Worm (Caenorhabditis elegans) whole organism, L4 larva: Measurements from ENCODE around the gene T28C12.15.

Experiments used
- F10B5.3 ChIP-seq: sonication (generic microtip); optimal IDR thresholded peaks from 2 replicates; lab custom pipeline; 2016; ENCODE audit warnings: mild to moderate bottlenecking, missing genetic modification characterization, missing compliant biosample characterization
- F37D6.2 ChIP-seq: sonication (generic microtip); optimal IDR thresholded peaks from 2 replicates; lab custom pipeline; 2016; ENCODE audit warnings: mild to moderate bottlenecking, missing genetic modification characterization, missing compliant biosample characterization
- F44E2.7 ChIP-seq: fragments of 200-800 bp; sonication (Bioruptor generic); IDR thresholded peaks from 2 replicates; pipeline ENCODE4 v2.1.2; 2022; ENCODE audit warnings: missing genetic modification characterization, missing compliant biosample characterization
- F49E8.2 ChIP-seq: sonication (generic microtip); optimal IDR thresholded peaks from 2 replicates; lab custom pipeline; 2016; ENCODE audit warnings: missing compliant biosample characterization, mild to moderate bottlenecking, missing genetic modification characterization, borderline replicate concordance
- Y105C5A.15 ChIP-seq: fragments of 200-800 bp; sonication (Bioruptor generic); IDR thresholded peaks from 2 replicates; pipeline ENCODE4 v1.3.6; 2022; ENCODE audit warnings: missing genetic modification characterization, missing compliant biosample characterization
- Y48G9A.11 ChIP-seq: fragments of 200-800 bp; sonication (Bioruptor generic); IDR thresholded peaks from 2 replicates; pipeline ENCODE4 v1.3.6; 2022; ENCODE audit warnings: missing genetic modification reagents, missing genetic modification characterization, missing compliant biosample characterization
- ama-1 ChIP-seq: fragments of 150-350 bp; optimal IDR thresholded peaks from 2 replicates; lab custom pipeline; 2014; ENCODE audit warnings: inconsistent platforms, mixed read lengths
- ceh-44 ChIP-seq: fragments of 200-800 bp; sonication (Bioruptor generic); IDR thresholded peaks from 2 replicates; pipeline ENCODE4 v1.3.6; 2022; ENCODE audit warnings: missing genetic modification reagents, missing genetic modification characterization, missing compliant biosample characterization
- ceh-82 ChIP-seq: sonication (generic microtip); optimal IDR thresholded peaks from 2 replicates; lab custom pipeline; 2017; ENCODE audit warnings: missing biosample characterization, missing genetic modification characterization
- daf-12 ChIP-seq: fragments of 150-350 bp; optimal IDR thresholded peaks from 2 replicates; lab custom pipeline; 2014; ENCODE audit warnings: missing biosample characterization, missing genetic modification reagents, missing genetic modification characterization
- daf-16 ChIP-seq, 3 experiments: sonication (generic microtip); optimal IDR thresholded peaks; 2 replicates each; lab custom pipeline; 2016 to 2017; ENCODE audit warnings: missing genetic modification characterization in 3 of 3, missing genetic modification reagents in 3 of 3, mild to moderate bottlenecking in 2 of 3, missing compliant biosample characterization in 2 of 3, missing biosample characterization in 1 of 3, moderate library complexity in 1 of 3
- dmd-6 ChIP-seq: fragments of 200-800 bp; sonication (Bioruptor generic); IDR thresholded peaks from 2 replicates; pipeline ENCODE4 v1.3.6; 2022; ENCODE audit warnings: missing genetic modification reagents, missing genetic modification characterization, missing compliant biosample characterization
- dmd-8 ChIP-seq: fragments of 200-800 bp; sonication (Bioruptor generic); IDR thresholded peaks from 2 replicates; pipeline ENCODE4 v1.3.6; 2022; ENCODE audit warnings: missing genetic modification characterization, missing compliant biosample characterization
- dmd-9 ChIP-seq: fragments of 200-800 bp; sonication (Bioruptor generic); IDR thresholded peaks from 2 replicates; pipeline ENCODE4 v1.3.6; 2022; ENCODE audit warnings: missing genetic modification reagents, missing genetic modification characterization, missing compliant biosample characterization
- dpl-1 ChIP-seq: fragments of 150-350 bp; optimal IDR thresholded peaks from 2 replicates; lab custom pipeline; 2014; ENCODE audit warnings: missing biosample characterization, missing genetic modification reagents, missing genetic modification characterization
- duxl-1 ChIP-seq: sonication (generic microtip); optimal IDR thresholded peaks from 2 replicates; lab custom pipeline; 2016; ENCODE audit warnings: mild to moderate bottlenecking, missing genetic modification characterization, moderate library complexity, missing compliant biosample characterization; ENCODE audit not compliant: poor library complexity
- dve-1 ChIP-seq: sonication (generic microtip); optimal IDR thresholded peaks from 2 replicates; lab custom pipeline; 2017; ENCODE audit warnings: antibody characterized with exemption, mild to moderate bottlenecking, missing genetic modification characterization, missing compliant biosample characterization; ENCODE audit not compliant: insufficient read depth
- egl-27 ChIP-seq: sonication (generic microtip); optimal IDR thresholded peaks from 3 replicates; lab custom pipeline; 2017; ENCODE audit warnings: missing biosample characterization, missing genetic modification reagents, missing genetic modification characterization
- hif-1 ChIP-seq, 2 experiments: sonication (generic microtip); optimal IDR thresholded peaks; 2 replicates each; lab custom pipeline; 2016 to 2017; ENCODE audit warnings: missing compliant biosample characterization in 2 of 2, missing genetic modification characterization in 2 of 2, missing genetic modification reagents in 2 of 2, missing genotype in 2 of 2, mild to moderate bottlenecking in 1 of 2
- hlh-30 ChIP-seq: sonication (generic microtip); optimal IDR thresholded peaks from 2 replicates; lab custom pipeline; 2017; ENCODE audit warnings: antibody characterized with exemption, mild to moderate bottlenecking, missing genetic modification characterization, missing compliant biosample characterization; ENCODE audit not compliant: insufficient read depth
- lim-7 ChIP-seq: fragments of 200-800 bp; sonication (Bioruptor generic); IDR thresholded peaks from 2 replicates; pipeline ENCODE4 v1.3.6; 2022; ENCODE audit warnings: missing genetic modification characterization, missing compliant biosample characterization
- lin-29 ChIP-seq: fragments of 200-800 bp; sonication (Bioruptor generic); IDR thresholded peaks from 2 replicates; pipeline ENCODE4 v1.3.6; 2022; ENCODE audit warnings: missing genetic modification reagents, missing genetic modification characterization, missing compliant biosample characterization
- lsy-2 ChIP-seq, 2 experiments: fragments of 150-350 bp in 1 of 2; sonication (generic microtip) in 1 of 2; optimal IDR thresholded peaks; 2 replicates each; lab custom pipeline; 2014 to 2017; ENCODE audit warnings: missing biosample characterization in 2 of 2, missing genetic modification characterization in 2 of 2
- mxl-2 ChIP-seq: fragments of 200-800 bp; sonication (Bioruptor generic); conservative IDR thresholded peaks from 2 replicates; pipeline ENCODE4 v1.3.6; 2022; ENCODE audit warnings: missing genetic modification reagents, missing genetic modification characterization, missing compliant biosample characterization
- nhr-111 ChIP-seq: fragments of 200-800 bp; sonication (Bioruptor generic); optimal IDR thresholded peaks from 2 replicates; lab custom pipeline; 2018; ENCODE audit warnings: mild to moderate bottlenecking, missing genetic modification characterization, missing compliant biosample characterization
- nhr-25 ChIP-seq: sonication (generic microtip); optimal IDR thresholded peaks from 2 replicates; lab custom pipeline; 2017; ENCODE audit warnings: missing genetic modification characterization, mild to moderate bottlenecking, missing compliant biosample characterization, antibody characterized with exemption, moderate library complexity, borderline replicate concordance; ENCODE audit not compliant: insufficient read depth
- nhr-28 ChIP-seq: fragments of 150-350 bp; optimal IDR thresholded peaks from 2 replicates; lab custom pipeline; 2014; ENCODE audit warnings: missing biosample characterization, missing genetic modification characterization
- nhr-42 ChIP-seq: fragments of 200-800 bp; sonication (Bioruptor generic); IDR thresholded peaks from 2 replicates; pipeline ENCODE4 v1.3.6; 2022; ENCODE audit warnings: missing genetic modification characterization, missing compliant biosample characterization
- nhr-77 ChIP-seq: fragments of 150-350 bp; optimal IDR thresholded peaks from 2 replicates; lab custom pipeline; 2014; ENCODE audit warnings: missing biosample characterization, missing genetic modification characterization
- pha-4 ChIP-seq, 2 experiments: fragments of 150-350 bp in 1 of 2; fragments of 200-800 bp in 1 of 2; sonication (Bioruptor generic) in 1 of 2; IDR thresholded peaks in 1 of 2; optimal IDR thresholded peaks in 1 of 2; 2 replicates each; pipeline versions ENCODE4 v1.3.6 to Lab custom; 2014 to 2022; ENCODE audit warnings: missing genetic modification characterization in 2 of 2, missing genetic modification reagents in 2 of 2, missing biosample characterization in 1 of 2, missing compliant biosample characterization in 1 of 2
- php-3 ChIP-seq: fragments of 200-800 bp; sonication (Bioruptor generic); IDR thresholded peaks from 2 replicates; pipeline ENCODE4 v1.3.6; 2022; ENCODE audit warnings: missing genetic modification reagents, missing genetic modification characterization, missing compliant biosample characterization
- pqm-1 ChIP-seq: sonication (generic microtip); optimal IDR thresholded peaks from 2 replicates; lab custom pipeline; 2017; ENCODE audit warnings: missing biosample characterization, missing genetic modification characterization
- spr-3 ChIP-seq: fragments of 200-800 bp; sonication (Bioruptor generic); optimal IDR thresholded peaks from 2 replicates; lab custom pipeline; 2018; ENCODE audit warnings: mild to moderate bottlenecking, missing genetic modification characterization, missing compliant biosample characterization
- tag-97 ChIP-seq: fragments of 200-800 bp; sonication (Bioruptor generic); IDR thresholded peaks from 2 replicates; pipeline ENCODE4 v1.3.6; 2022; ENCODE audit warnings: missing genetic modification characterization, missing compliant biosample characterization
- tra-1 ChIP-seq: fragments of 200-800 bp; sonication (Bioruptor generic); IDR thresholded peaks from 2 replicates; pipeline ENCODE4 v1.3.6; 2022; ENCODE audit warnings: missing genetic modification reagents, missing genetic modification characterization, missing compliant biosample characterization
- unc-130 ChIP-seq: sonication (generic microtip); optimal IDR thresholded peaks from 2 replicates; lab custom pipeline; 2016; ENCODE audit warnings: missing genetic modification reagents, missing genetic modification characterization, missing compliant biosample characterization
- unc-62 ChIP-seq, 3 experiments: fragments of 150-350 bp in 1 of 3; sonication (generic microtip); optimal IDR thresholded peaks in 2 of 3; peaks in 1 of 3; 1 replicate in 1 of 3; 2 replicates in 2 of 3; lab custom pipeline; 2014 to 2017; ENCODE audit warnings: missing biosample characterization in 3 of 3, missing genetic modification characterization in 3 of 3, missing genetic modification reagents in 3 of 3, missing genotype in 1 of 3
- zfp-2 ChIP-seq: sonication (generic microtip); optimal IDR thresholded peaks from 2 replicates; lab custom pipeline; 2016; ENCODE audit warnings: mild to moderate bottlenecking, missing genetic modification characterization, missing compliant biosample characterization
- ztf-7 ChIP-seq: fragments of 150-350 bp; optimal IDR thresholded peaks from 2 replicates; lab custom pipeline; 2014; ENCODE audit warnings: missing biosample characterization, missing genetic modification characterization

Gene T28C12.15

ce11 chrV:6364806-6365205 is 43.2 kb upstream of the T28C12.15 start (continued):
- TF ChIP-seq dmd-9 (GFP tag; lab: Robert Waterston, UW), result no peak
- no peak for TF ChIP-seq duxl-1
- TF ChIP-seq egl-27, result no peak
- no peak for TF ChIP-seq Y48G9A.11
- TF ChIP-seq dpl-1 (GFP tag; lab: Kevin White, UChicago), result no peak
- peak; percentile 54 for TF ChIP-seq nhr-28 (tag; lab: Kevin White, UChicago)
- TF ChIP-seq tag-97, result no peak
- TF ChIP-seq dve-1, result no peak
- no peak for TF ChIP-seq dmd-8
- TF ChIP-seq daf-16 (GFP tag; optimal IDR thresholded peaks at IDR 0.05; lab: Kevin White, UChicago), result no peak
- TF ChIP-seq daf-16 (tag; optimal IDR thresholded peaks at IDR 0.05; lab: Kevin White, UChicago), result peak; percentile 6

- no peak for TF ChIP-seq dmd-9 (GFP tag; lab: Robert Waterston, UW)
- TF ChIP-seq hif-1 (tag; optimal IDR thresholded peaks at IDR 0.05; lab: Kevin White, UChicago), result no peak
- TF ChIP-seq unc-62 (GFP tag; optimal IDR thresholded peaks at IDR 0.05 in 1 of 2; lab: Kevin White, UChicago), result peak in 1 of 2 experiments; percentile 90
- no peak for TF ChIP-seq unc-62 (tag; optimal IDR thresholded peaks at IDR 0.05; lab: Kevin White, UChicago)
- TF ChIP-seq, all 104 proteins: peak for 1
These were observed 40.1 kb upstream of the T28C12.15 start for ce11 chrV:6361688-6362087.

- peak; percentile 73 for TF ChIP-seq pha-4 (GFP tag; IDR thresholded peaks at IDR 0.05; lab: Robert Waterston, UW)
- TF ChIP-seq pha-4 (tag; optimal IDR thresholded peaks at IDR 0.05; lab: Kevin White, UChicago), result no peak
- no peak for TF ChIP-seq ama-1
These were observed 37.9 kb upstream of the T28C12.15 start for ce11 chrV:6359522-6359921.

- TF ChIP-seq pha-4 (GFP tag; IDR thresholded peaks at IDR 0.05; lab: Robert Waterston, UW) (0 out of 2 replicates have a peak, but pooled peaks have one; percentile 33), pha-4 (tag; optimal IDR thresholded peaks at IDR 0.05; lab: Kevin White, UChicago) (no peak), nhr-28 (tag; lab: Kevin White, UChicago) (no peak), nhr-42 (GFP tag; lab: Robert Waterston, UW) (0 out of 2 replicates have a peak, but pooled peaks have one; percentile 9), unc-62 (GFP tag; optimal IDR thresholded peaks at IDR 0.05 in 1 of 2; lab: Kevin White, UChicago) (peak in 1 of 2 experiments; percentile 20), unc-62 (tag; optimal IDR thresholded peaks at IDR 0.05; lab: Kevin White, UChicago) (no peak)
- TF ChIP-seq, all 104 proteins: peak for 3
These were observed 37.1 kb upstream of the T28C12.15 start for ce11 chrV:6358709-6359108.

ce11 chrV:6357236-6357635 is 35.7 kb upstream of the T28C12.15 start:
- TF ChIP-seq dmd-6 (GFP tag; lab: Robert Waterston, UW) (no peak), unc-130 (GFP tag; lab: Kevin White, UChicago) (no peak), ceh-44 (no peak), lim-7 (GFP tag; lab: Robert Waterston, UW) (no peak), F49E8.2 (tag; lab: Kevin White, UChicago) (no peak), ztf-7 (tag; lab: Kevin White, UChicago) (no peak), daf-12 (tag; lab: Kevin White, UChicago) (no peak), ceh-82 (tag; lab: Kevin White, UChicago) (no peak), lsy-2 (tag; optimal IDR thresholded peaks at IDR 0.05; lab: Kevin White, UChicago) (no peak), pha-4 (GFP tag; IDR thresholded peaks at IDR 0.05; lab: Robert Waterston, UW) (no peak), pha-4 (tag; optimal IDR thresholded peaks at IDR 0.05; lab: Kevin White, UChicago) (peak; percentile 18), mxl-2 (GFP tag; lab: Robert Waterston, UW) (no peak), nhr-25 (tag; lab: Kevin White, UChicago) (no peak), nhr-111 (no peak), daf-16 (GFP tag; optimal IDR thresholded peaks at IDR 0.05; lab: Kevin White, UChicago) (no peak), daf-16 (tag; optimal IDR thresholded peaks at IDR 0.05; lab: Kevin White, UChicago) (no peak), php-3 (GFP tag; lab: Robert Waterston, UW) (no peak), Y105C5A.15 (no peak), pqm-1 (tag; lab: Kevin White, UChicago) (no peak), egl-27 (no peak), tag-97 (no peak), zfp-2 (tag; lab: Kevin White, UChicago) (no peak), F10B5.3 (tag; lab: Kevin White, UChicago) (no peak), tra-1 (GFP tag; lab: Robert Waterston, UW) (no peak), spr-3 (GFP tag; lab: Kevin White, UChicago) (no peak), hlh-30 (tag; lab: Kevin White, UChicago) (peak; percentile 45), F37D6.2 (tag; lab: Kevin White, UChicago) (no peak), lin-29 (GFP tag; lab: Robert Waterston, UW) (0 out of 2 replicates have a peak, but pooled peaks have one; percentile 50), nhr-77 (no peak), dmd-8 (no peak), F44E2.7 (GFP tag; lab: Robert Waterston, UW) (no peak)
